Fruit fly (Drosophila melanogaster) whole organism, prepupa: Measurements from ENCODE around the gene cad.

ENCODE experiments used
- CG10631 ChIP-seq: fragments of 200-800 bp; sonication (Bioruptor generic); optimal IDR thresholded peaks from 2 replicates; lab custom pipeline; 2016; ENCODE audit warnings: missing biosample characterization, missing genetic modification characterization
- CG10669 ChIP-seq: fragments of 200-800 bp; sonication (Bioruptor generic); optimal IDR thresholded peaks from 3 replicates; lab custom pipeline; 2018; ENCODE audit warnings: missing biosample characterization, mild to moderate bottlenecking, missing genetic modification characterization, moderate library complexity
- CG11294 ChIP-seq: fragments of 200-800 bp; sonication (Bioruptor generic); IDR thresholded peaks from 2 replicates; pipeline ENCODE4 v1.3.6; 2022; ENCODE audit warnings: missing biosample characterization, missing genetic modification characterization
- CG11762 ChIP-seq: fragments of 200-800 bp; sonication (Bioruptor generic); optimal IDR thresholded peaks from 3 replicates; lab custom pipeline; 2016; ENCODE audit warnings: missing biosample characterization, missing genetic modification characterization; ENCODE audit not compliant: insufficient read depth
- CG15336 ChIP-seq: fragments of 200-800 bp; sonication (Bioruptor generic); IDR thresholded peaks from 2 replicates; pipeline ENCODE4 v1.3.6; 2022; ENCODE audit warnings: missing biosample characterization, missing genetic modification characterization
- CG31627 ChIP-seq: fragments of 200-800 bp; sonication (Bioruptor generic); optimal IDR thresholded peaks from 3 replicates; lab custom pipeline; 2016; ENCODE audit warnings: missing biosample characterization, missing genetic modification characterization
- CG32006 ChIP-seq: fragments of 200-800 bp; sonication (Bioruptor generic); optimal IDR thresholded peaks from 3 replicates; lab custom pipeline; 2017; ENCODE audit warnings: missing biosample characterization, mild to moderate bottlenecking, missing genetic modification characterization
- CG3919 ChIP-seq: fragments of 200-800 bp; sonication (Bioruptor generic); optimal IDR thresholded peaks from 3 replicates; lab custom pipeline; 2016; ENCODE audit warnings: missing biosample characterization, missing genetic modification characterization
- CG6276 ChIP-seq: fragments of 200-800 bp; sonication (Bioruptor generic); optimal IDR thresholded peaks from 2 replicates; lab custom pipeline; 2017; ENCODE audit warnings: missing biosample characterization, mild to moderate bottlenecking, missing genetic modification characterization
- CG6792 ChIP-seq: fragments of 200-800 bp; sonication (Bioruptor generic); optimal IDR thresholded peaks from 3 replicates; lab custom pipeline; 2016; ENCODE audit warnings: missing biosample characterization, missing genetic modification characterization
- CG7368 ChIP-seq: fragments of 200-800 bp; sonication (Bioruptor generic); optimal IDR thresholded peaks from 3 replicates; lab custom pipeline; 2016; ENCODE audit warnings: missing biosample characterization, missing genetic modification characterization
- CG8119 ChIP-seq: fragments of 200-800 bp; sonication (Bioruptor generic); IDR thresholded peaks from 3 replicates; pipeline ENCODE4 v1.3.6; 2022; ENCODE audit warnings: missing biosample characterization, missing genetic modification characterization
- CG8319 ChIP-seq: fragments of 200-800 bp; sonication (Bioruptor generic); optimal IDR thresholded peaks from 3 replicates; lab custom pipeline; 2016; ENCODE audit warnings: missing biosample characterization, missing genetic modification characterization
- CG8632 ChIP-seq: fragments of 200-800 bp; sonication (Bioruptor generic); optimal IDR thresholded peaks from 3 replicates; lab custom pipeline; 2016; ENCODE audit warnings: missing biosample characterization, missing genetic modification characterization
- Eip75B ChIP-seq: fragments of 200-800 bp; sonication (Bioruptor generic); optimal IDR thresholded peaks from 3 replicates; lab custom pipeline; 2016; ENCODE audit warnings: missing biosample characterization, missing genetic modification characterization
- Eip78C ChIP-seq: fragments of 200-800 bp; sonication (Bioruptor generic); peaks from one replicate; lab custom pipeline; 2016; ENCODE audit warnings: missing biosample characterization, missing genetic modification characterization
- Eip93F ChIP-seq: fragments of 200-800 bp; sonication (Bioruptor generic); optimal IDR thresholded peaks from 2 replicates; lab custom pipeline; 2016; ENCODE audit warnings: missing biosample characterization, mild to moderate bottlenecking, missing genetic modification characterization
- Ets96B ChIP-seq: fragments of 200-800 bp; optimal IDR thresholded peaks from 2 replicates; lab custom pipeline; 2019; ENCODE audit warnings: missing biosample characterization, mild to moderate bottlenecking, missing genetic modification characterization, moderate library complexity
- Hr38 ChIP-seq: sonication (Bioruptor generic); optimal IDR thresholded peaks from 2 replicates; lab custom pipeline; 2016; ENCODE audit warnings: missing biosample characterization, missing genetic modification characterization
- Hr4 ChIP-seq: fragments of 200-800 bp; sonication (Bioruptor generic); optimal IDR thresholded peaks from 3 replicates; lab custom pipeline; 2016; ENCODE audit warnings: missing biosample characterization, missing genetic modification characterization
- Lpt ChIP-seq: fragments of 200-800 bp; sonication (Bioruptor generic); optimal IDR thresholded peaks from 3 replicates; lab custom pipeline; 2016; ENCODE audit warnings: missing biosample characterization, missing genetic modification characterization
- Met ChIP-seq: fragments of 200-800 bp; sonication (Bioruptor generic); optimal IDR thresholded peaks from 3 replicates; lab custom pipeline; 2016; ENCODE audit warnings: missing biosample characterization, missing genetic modification characterization
- OdsH ChIP-seq: fragments of 200-800 bp; sonication (Bioruptor generic); optimal IDR thresholded peaks from 3 replicates; lab custom pipeline; 2016; ENCODE audit warnings: missing biosample characterization, missing genetic modification characterization
- Smox ChIP-seq: fragments of 200-800 bp; sonication (Bioruptor generic); optimal IDR thresholded peaks from 3 replicates; lab custom pipeline; 2016; ENCODE audit warnings: missing biosample characterization, missing genetic modification characterization
- Sox102F ChIP-seq: fragments of 200-800 bp; sonication (Bioruptor generic); optimal IDR thresholded peaks from 2 replicates; lab custom pipeline; 2016; ENCODE audit warnings: missing biosample characterization, mild to moderate bottlenecking, missing genetic modification characterization
- acj6 ChIP-seq: fragments of 200-800 bp; sonication (Bioruptor generic); optimal IDR thresholded peaks from 3 replicates; lab custom pipeline; 2016; ENCODE audit warnings: missing biosample characterization, missing genetic modification characterization
- cyc ChIP-seq: fragments of 200-800 bp; sonication (Bioruptor generic); optimal IDR thresholded peaks from 3 replicates; lab custom pipeline; 2016; ENCODE audit warnings: missing biosample characterization, missing genetic modification characterization
- dsx ChIP-seq: fragments of 200-800 bp; optimal IDR thresholded peaks from 3 replicates; lab custom pipeline; 2019; ENCODE audit warnings: missing biosample characterization, mild to moderate bottlenecking, missing genetic modification characterization, moderate library complexity; ENCODE audit not compliant: poor library complexity, severe bottlenecking
- eg ChIP-seq: fragments of 200-800 bp; sonication (Bioruptor generic); IDR thresholded peaks from 3 replicates; pipeline ENCODE4 v1.3.6; 2022; ENCODE audit warnings: missing biosample characterization, missing genetic modification characterization
- esn ChIP-seq: fragments of 200-800 bp; sonication (Bioruptor generic); optimal IDR thresholded peaks from 2 replicates; lab custom pipeline; 2016; ENCODE audit warnings: missing biosample characterization, mild to moderate bottlenecking, missing genetic modification characterization, moderate library complexity
- fd85E ChIP-seq: fragments of 200-800 bp; sonication (Bioruptor generic); optimal IDR thresholded peaks from 3 replicates; lab custom pipeline; 2016; ENCODE audit warnings: missing biosample characterization, missing genetic modification characterization
- net ChIP-seq: fragments of 200-800 bp; sonication (Bioruptor generic); optimal IDR thresholded peaks from 3 replicates; lab custom pipeline; 2016; ENCODE audit warnings: missing biosample characterization, missing genetic modification characterization
- pdm3 ChIP-seq: fragments of 200-800 bp; sonication (Bioruptor generic); optimal IDR thresholded peaks from 3 replicates; lab custom pipeline; 2016; ENCODE audit warnings: missing biosample characterization, missing genetic modification characterization
- salr ChIP-seq, 2 experiments: fragments of 200-800 bp; sonication (Bioruptor generic); optimal IDR thresholded peaks; 3 replicates each; lab custom pipeline; 2016 to 2018; ENCODE audit warnings: missing biosample characterization in 2 of 2, missing genetic modification characterization in 2 of 2, mild to moderate bottlenecking in 1 of 2
- svp ChIP-seq: fragments of 200-800 bp; sonication (Bioruptor generic); peaks from one replicate; lab custom pipeline; 2016; ENCODE audit warnings: missing biosample characterization, missing genetic modification characterization
- topi ChIP-seq: fragments of 200-800 bp; sonication (Bioruptor generic); optimal IDR thresholded peaks from 3 replicates; lab custom pipeline; 2016; ENCODE audit warnings: missing biosample characterization, missing genetic modification characterization
- vri ChIP-seq: fragments of 200-800 bp; sonication (Bioruptor generic); optimal IDR thresholded peaks from 3 replicates; lab custom pipeline; 2016; ENCODE audit warnings: missing biosample characterization, mild to moderate bottlenecking, missing genetic modification characterization

cad gene

DNA sequence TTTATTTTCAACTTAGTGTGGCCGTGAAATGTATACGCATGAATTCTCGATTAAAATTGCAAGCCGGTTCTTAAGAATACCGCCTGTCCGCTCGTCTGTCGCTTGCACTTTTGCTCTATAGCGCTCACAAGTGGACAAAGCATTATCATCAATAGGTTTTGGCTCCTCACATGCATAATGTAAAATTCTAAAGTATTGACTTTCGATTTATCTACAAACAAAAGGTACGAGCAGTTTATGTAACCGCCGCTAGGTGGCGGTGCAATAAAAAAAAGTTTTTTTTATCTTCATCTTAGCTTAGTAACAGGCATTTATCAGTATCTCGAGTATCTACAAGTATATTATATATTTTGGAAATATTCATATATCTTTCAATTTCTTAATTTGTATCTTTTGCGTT, 55.7 kb downstream of the cad start:
- TF ChIP-seq Hr4 = no peak
- TF ChIP-seq CG8119 = no peak
- TF ChIP-seq CG10669 (GFP tag; lab: Kevin White, UChicago) = no peak
- TF ChIP-seq Sox102F (GFP tag; lab: Kevin White, UChicago) = no peak
- no peak for TF ChIP-seq OdsH (GFP tag; lab: Kevin White, UChicago)
- TF ChIP-seq svp (GFP tag; lab: Kevin White, UChicago) = no peak
- TF ChIP-seq Eip75B = no peak
- no peak for TF ChIP-seq Hr38 (GFP tag; lab: Kevin White, UChicago)
- TF ChIP-seq CG6276 (GFP tag; lab: Kevin White, UChicago) = no peak
- TF ChIP-seq CG3919 (GFP tag; lab: Kevin White, UChicago) = no peak
- no peak for TF ChIP-seq fd85E (GFP tag; lab: Kevin White, UChicago)
- no peak for TF ChIP-seq CG31627 (GFP tag; lab: Kevin White, UChicago)
- TF ChIP-seq CG8319 = no peak
- TF ChIP-seq pdm3 = no peak
- TF ChIP-seq, all 60 proteins: peak for 0

DNA sequence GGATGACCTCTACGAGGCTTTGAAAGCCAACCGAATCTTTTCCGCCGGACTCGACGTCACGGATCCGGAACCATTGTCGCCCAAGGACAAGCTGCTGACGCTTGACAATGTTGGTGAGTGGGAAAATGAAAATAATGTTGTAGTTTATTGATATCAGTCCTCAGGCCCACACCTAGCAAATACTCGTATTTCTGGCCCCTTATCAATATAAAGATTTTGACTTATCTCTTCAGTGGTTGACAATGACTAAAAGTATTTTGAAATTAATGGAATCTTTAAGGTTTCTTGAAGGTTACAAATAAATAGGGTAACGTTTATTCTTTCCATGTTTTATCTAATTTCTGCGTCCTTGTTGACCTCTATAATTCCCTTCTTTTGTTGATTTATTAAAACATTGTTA, 56.5 kb downstream of the cad start:
- TF ChIP-seq CG6792 (GFP tag; lab: Kevin White, UChicago) (no peak), svp (GFP tag; lab: Kevin White, UChicago) (no peak), salr (GFP tag; optimal IDR thresholded peaks at IDR 0.05; lab: Kevin White, UChicago) (no peak), CG6276 (GFP tag; lab: Kevin White, UChicago) (no peak)

DNA sequence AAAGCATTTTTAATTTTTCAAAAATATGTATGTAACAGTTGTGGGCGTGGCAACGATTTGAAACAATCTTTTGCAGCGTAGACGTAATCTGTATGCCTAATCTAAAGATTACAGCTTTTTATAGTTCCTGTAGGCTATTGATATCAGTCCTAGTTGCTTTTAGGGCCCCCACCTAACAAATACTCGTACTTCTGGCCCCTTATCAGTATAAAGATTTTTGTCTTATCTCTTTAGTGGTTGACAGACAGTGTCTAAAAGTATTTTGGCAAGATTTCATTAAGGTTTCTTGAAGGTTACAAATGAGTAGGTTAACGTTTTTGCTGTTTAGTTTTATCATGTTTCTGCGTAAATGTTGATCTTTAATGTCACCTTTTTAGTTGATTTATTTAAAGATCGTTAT, 58.2 kb downstream of the cad start:
- no peak for TF ChIP-seq CG11294 (GFP tag; lab: Robert Waterston, UW)
- TF ChIP-seq CG10631 (GFP tag; lab: Kevin White, UChicago) = no peak

DNA sequence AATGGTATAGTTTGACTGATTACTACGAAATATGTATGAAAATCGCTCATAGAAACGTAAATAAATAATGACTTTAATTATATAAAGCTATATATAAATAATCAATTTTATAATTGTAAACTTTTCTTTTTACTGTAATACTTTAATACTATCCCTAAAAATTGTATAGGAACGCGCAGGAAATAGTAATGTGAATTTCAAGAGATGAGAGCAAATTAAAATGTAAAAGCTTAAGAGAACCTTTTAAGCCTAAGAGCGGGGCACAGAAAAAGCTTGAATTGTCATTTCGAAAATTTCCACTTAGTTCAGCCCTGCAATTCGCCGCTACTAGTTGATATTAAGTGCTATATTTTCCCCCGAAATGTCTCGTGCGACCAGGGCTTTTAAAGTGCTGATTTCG, 58.8 kb downstream of the cad start, which contains the start of gene CG31673:
Gene CG31673, plus strand, starts transcription at position 301 of the 400 bp plus-strand sequence.
- no peak for TF ChIP-seq CG8119
- no peak for TF ChIP-seq Eip78C (GFP tag; lab: Kevin White, UChicago)
- TF ChIP-seq CG32006 (GFP tag; lab: Kevin White, UChicago) = no peak
- no peak for TF ChIP-seq Hr4
- no peak for TF ChIP-seq net (GFP tag; lab: Kevin White, UChicago)
- TF ChIP-seq Eip93F = no peak
- no peak for TF ChIP-seq Lpt (GFP tag; lab: Kevin White, UChicago)
- no peak for TF ChIP-seq CG11762
- TF ChIP-seq acj6 = no peak
- TF ChIP-seq eg = no peak
- TF ChIP-seq dsx (GFP tag; lab: Kevin White, UChicago) = no peak
- TF ChIP-seq svp (GFP tag; lab: Kevin White, UChicago) = no peak
- TF ChIP-seq salr (GFP tag; optimal IDR thresholded peaks at IDR 0.05; lab: Kevin White, UChicago) = no peak

DNA sequence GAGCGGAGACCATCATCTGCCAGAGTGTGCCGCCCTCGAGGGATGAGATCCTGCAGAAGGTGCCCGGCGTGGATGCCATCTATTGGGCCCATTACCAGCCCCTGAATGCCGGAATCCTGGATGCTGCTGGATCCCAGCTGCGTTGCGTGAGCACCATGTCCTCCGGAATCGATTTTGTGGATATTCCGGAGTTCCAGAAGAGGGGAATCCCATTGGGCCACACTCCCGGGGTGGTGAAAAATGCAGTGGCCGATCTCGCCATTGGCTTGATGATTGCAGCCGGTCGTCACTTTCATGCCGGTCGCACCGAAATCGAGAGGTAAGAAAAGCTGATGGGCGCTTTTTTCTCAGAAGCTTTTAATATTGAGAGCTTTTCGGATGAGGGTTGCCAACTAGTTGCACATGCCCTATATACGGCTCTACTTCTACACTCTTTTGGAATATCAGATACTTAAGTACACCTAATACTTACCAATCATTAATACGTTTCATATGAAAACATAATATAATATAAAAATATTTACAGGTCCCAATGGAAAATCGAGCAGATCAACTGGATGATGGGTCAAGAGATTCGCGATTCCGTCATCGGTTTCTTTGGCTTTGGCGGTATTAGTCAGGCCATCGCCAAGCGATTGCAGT, 59.3 kb downstream of the cad start:
- TF ChIP-seq Ets96B (tag; lab: Kevin White, UChicago) = no peak
- TF ChIP-seq pdm3 = peak; percentile 23
- no peak for TF ChIP-seq CG7368 (GFP tag; lab: Kevin White, UChicago)
- peak; percentile 18 for TF ChIP-seq Smox
- TF ChIP-seq Met (GFP tag; lab: Kevin White, UChicago) = peak; percentile 7
- TF ChIP-seq topi (GFP tag; lab: Kevin White, UChicago) = peak; percentile 9
- TF ChIP-seq OdsH (GFP tag; lab: Kevin White, UChicago) = peak; percentile 24
- peak; percentile 22 for TF ChIP-seq CG10631 (GFP tag; lab: Kevin White, UChicago)
- TF ChIP-seq CG8632 (GFP tag; lab: Kevin White, UChicago) = peak; percentile 6
- TF ChIP-seq esn = peak; percentile 34
- TF ChIP-seq Hr4 = peak; percentile 6
- peak; percentile 32 for TF ChIP-seq cyc (GFP tag; lab: Kevin White, UChicago)
- TF ChIP-seq CG15336 = no peak
- no peak for TF ChIP-seq CG32006 (GFP tag; lab: Kevin White, UChicago)
- no peak for TF ChIP-seq eg
- TF ChIP-seq Eip75B = peak; percentile 2
- no peak for TF ChIP-seq CG3919 (GFP tag; lab: Kevin White, UChicago)
- peak; percentile 50 for TF ChIP-seq Eip78C (GFP tag; lab: Kevin White, UChicago)
- TF ChIP-seq CG11294 (GFP tag; lab: Robert Waterston, UW) = no peak
- no peak for TF ChIP-seq acj6
- peak; percentile 34 for TF ChIP-seq vri (GFP tag; lab: Kevin White, UChicago)
